Worm (Caenorhabditis elegans): ENCODE results near the gene C04C3.7.

- TF ChIP-seq npax-4 (tag; optimal IDR thresholded peaks at IDR 0.05), result no peak
- no peak for TF ChIP-seq ama-1 (optimal IDR thresholded peaks at IDR 0.05)
- no peak for TF ChIP-seq tbx-2 (tag; optimal IDR thresholded peaks at IDR 0.05)
- no peak for TF ChIP-seq nhr-11 (tag; optimal IDR thresholded peaks at IDR 0.05)
- no peak for TF ChIP-seq C08G9.2 (tag; optimal IDR thresholded peaks at IDR 0.05)
- no peak for TF ChIP-seq unc-86 (tag; optimal IDR thresholded peaks at IDR 0.05)
- TF ChIP-seq che-1 (tag; optimal IDR thresholded peaks at IDR 0.05), result no peak
These were observed 50.9 kb downstream of the C04C3.7 start, which contains the start of gene B0546.3 for ce11 chrIV:3382338-3382907.

All from whole organism, late embryonic.